Fruit fly (Drosophila melanogaster) whole organism, embryonic: Measurements from ENCODE around the gene Lasp.

Source experiments
- Aef1 ChIP-seq: fragments of 200-800 bp; sonication (Bioruptor generic); IDR thresholded peaks from 3 replicates; pipeline ENCODE4 v1.3.6; 2022; ENCODE audit warnings: missing biosample characterization, missing genetic modification characterization
- CG10462 ChIP-seq: fragments of 200-800 bp; sonication (Bioruptor generic); optimal IDR thresholded peaks from 2 replicates; lab custom pipeline; 2016; ENCODE audit warnings: missing biosample characterization, missing genetic modification characterization
- CG10979 ChIP-seq: fragments of 200-800 bp; sonication (Bioruptor generic); optimal IDR thresholded peaks from 2 replicates; lab custom pipeline; 2018; ENCODE audit warnings: missing biosample characterization, mild to moderate bottlenecking, missing genetic modification characterization, moderate library complexity
- CG15479 ChIP-seq: fragments of 200-800 bp; sonication (Bioruptor generic); optimal IDR thresholded peaks from 3 replicates; lab custom pipeline; 2019; ENCODE audit warnings: missing biosample characterization, mild to moderate bottlenecking, missing genetic modification characterization, moderate library complexity
- CG15696 ChIP-seq: fragments of 200-800 bp; sonication (Bioruptor generic); optimal IDR thresholded peaks from 2 replicates; lab custom pipeline; 2019; ENCODE audit warnings: missing biosample characterization, mild to moderate bottlenecking, missing genetic modification characterization, moderate library complexity
- CG17802 ChIP-seq: fragments of 200-800 bp; sonication (Bioruptor generic); optimal IDR thresholded peaks from 2 replicates; lab custom pipeline; 2018; ENCODE audit warnings: missing biosample characterization, mild to moderate bottlenecking, missing genetic modification characterization, moderate library complexity
- CG17829 ChIP-seq: fragments of 200-800 bp; optimal IDR thresholded peaks from 2 replicates; lab custom pipeline; 2019; ENCODE audit warnings: missing biosample characterization, mild to moderate bottlenecking, missing genetic modification characterization, moderate library complexity
- CG17912 ChIP-seq: fragments of 200-800 bp; sonication (Bioruptor generic); optimal IDR thresholded peaks from 2 replicates; lab custom pipeline; 2018; ENCODE audit warnings: missing biosample characterization, mild to moderate bottlenecking, missing genetic modification characterization
- CG2712 ChIP-seq: fragments of 200-800 bp; optimal IDR thresholded peaks from 3 replicates; lab custom pipeline; 2019; ENCODE audit warnings: missing biosample characterization, mild to moderate bottlenecking, missing genetic modification characterization, moderate library complexity
- CG30403 ChIP-seq: fragments of 200-800 bp; sonication (Bioruptor generic); optimal IDR thresholded peaks from 3 replicates; lab custom pipeline; 2016; ENCODE audit warnings: missing biosample characterization, missing genetic modification characterization
- CG32532 ChIP-seq: fragments of 200-800 bp; sonication (Bioruptor generic); IDR thresholded peaks from 2 replicates; pipeline ENCODE4 v1.3.6; 2022; ENCODE audit warnings: missing biosample characterization, missing genetic modification characterization
- CG42726 ChIP-seq: fragments of 200-800 bp; sonication (Bioruptor generic); IDR thresholded peaks from 2 replicates; pipeline ENCODE4 v1.3.6; 2022; ENCODE audit warnings: missing biosample characterization, missing genetic modification characterization; ENCODE audit not compliant: partially characterized antibody
- CG4424 ChIP-seq: fragments of 200-800 bp; sonication (Bioruptor generic); optimal IDR thresholded peaks from 3 replicates; lab custom pipeline; 2016; ENCODE audit warnings: missing biosample characterization, missing genetic modification characterization
- CG6791 ChIP-seq: fragments of 200-800 bp; sonication (Bioruptor generic); IDR thresholded peaks from 3 replicates; pipeline ENCODE4 v1.3.6; 2022; ENCODE audit warnings: missing biosample characterization, missing genetic modification characterization; ENCODE audit not compliant: partially characterized antibody
- CG7786 ChIP-seq: fragments of 200-800 bp; sonication (Bioruptor generic); optimal IDR thresholded peaks from 2 replicates; lab custom pipeline; 2016; ENCODE audit warnings: missing biosample characterization, missing genetic modification characterization
- CG8388 ChIP-seq: fragments of 200-800 bp; sonication (Bioruptor generic); optimal IDR thresholded peaks from 2 replicates; lab custom pipeline; 2019; ENCODE audit warnings: missing biosample characterization, mild to moderate bottlenecking, missing genetic modification characterization, moderate library complexity
- CG9609 ChIP-seq: fragments of 200-800 bp; sonication (Bioruptor generic); optimal IDR thresholded peaks from 3 replicates; lab custom pipeline; 2016; ENCODE audit warnings: missing biosample characterization, missing genetic modification characterization
- CrebB ChIP-seq: fragments of 200-800 bp; sonication (Bioruptor generic); optimal IDR thresholded peaks from 3 replicates; lab custom pipeline; 2018; ENCODE audit warnings: missing biosample characterization, mild to moderate bottlenecking, missing genetic modification characterization
- D ChIP-seq, 2 experiments: fragments of 200-800 bp in 1 of 2; fragments of >200 bp in 1 of 2; sonication (Bioruptor generic) in 1 of 2; optimal IDR thresholded peaks; 2 replicates in 1 of 2; 3 replicates in 1 of 2; lab custom pipeline; 2017; ENCODE audit warnings: mild to moderate bottlenecking in 1 of 2, missing biosample characterization in 1 of 2, missing genetic modification characterization in 1 of 2, missing genetic modification reagents in 1 of 2
- HmgD ChIP-seq: fragments of 200-800 bp; sonication (Bioruptor generic); optimal IDR thresholded peaks from 3 replicates; lab custom pipeline; 2016; ENCODE audit warnings: missing biosample characterization, missing genetic modification characterization
- Oaz ChIP-seq: fragments of 200-800 bp; sonication (Bioruptor generic); IDR thresholded peaks from 2 replicates; pipeline ENCODE4 v1.3.6; 2022; ENCODE audit warnings: missing biosample characterization, missing genetic modification characterization
- Pdp1 ChIP-seq, 2 experiments: fragments of 200-800 bp; sonication (Bioruptor generic); optimal IDR thresholded peaks; 3 replicates each; lab custom pipeline; 2016; ENCODE audit warnings: missing biosample characterization in 2 of 2, missing genetic modification characterization in 2 of 2, mild to moderate bottlenecking in 1 of 2, moderate library complexity in 1 of 2
- Sox100B ChIP-seq: fragments of 200-800 bp; sonication (Bioruptor generic); optimal IDR thresholded peaks from 3 replicates; lab custom pipeline; 2018; ENCODE audit warnings: missing biosample characterization, mild to moderate bottlenecking, missing genetic modification characterization
- Trl ChIP-seq, 3 experiments: fragments of >200 bp in 2 of 3; fragments of 200-800 bp in 1 of 3; sonication (Bioruptor generic) in 1 of 3; optimal IDR thresholded peaks; 2 replicates in 1 of 3; 3 replicates in 2 of 3; lab custom pipeline; 2016 to 2017; ENCODE audit warnings: missing biosample characterization in 1 of 3, missing genetic modification characterization in 1 of 3
- Xrp1 ChIP-seq: fragments of 200-800 bp; sonication (Bioruptor generic); IDR thresholded peaks from 2 replicates; pipeline ENCODE4 v1.3.6; 2022; ENCODE audit warnings: missing biosample characterization, missing genetic modification characterization
- ara ChIP-seq: fragments of 200-800 bp; sonication (Bioruptor generic); IDR thresholded peaks from 2 replicates; pipeline ENCODE4 v1.3.6; 2022; ENCODE audit warnings: missing biosample characterization, missing genetic modification characterization
- br ChIP-seq: fragments of >200 bp; optimal IDR thresholded peaks from 2 replicates; lab custom pipeline; 2017
- btn ChIP-seq: fragments of 200-800 bp; sonication (Bioruptor generic); optimal IDR thresholded peaks from 2 replicates; lab custom pipeline; 2016; ENCODE audit warnings: missing biosample characterization, missing genetic modification characterization
- dan ChIP-seq: fragments of 200-800 bp; sonication (Bioruptor generic); IDR thresholded peaks from 2 replicates; pipeline ENCODE4 v1.3.6; 2022; ENCODE audit warnings: missing biosample characterization, missing genetic modification characterization
- emc ChIP-seq: fragments of 200-800 bp; sonication (Bioruptor generic); optimal IDR thresholded peaks from 2 replicates; lab custom pipeline; 2016; ENCODE audit warnings: missing biosample characterization, missing genetic modification characterization
- en ChIP-seq: fragments of 200-800 bp; sonication (Bioruptor generic); optimal IDR thresholded peaks from 2 replicates; lab custom pipeline; 2016; ENCODE audit warnings: missing biosample characterization, missing genetic modification characterization
- eve ChIP-seq, 2 experiments: fragments of >200 bp; optimal IDR thresholded peaks; 2 replicates each; lab custom pipeline; 2017; ENCODE audit warnings: missing biosample characterization in 2 of 2, missing genetic modification characterization in 2 of 2
- gem ChIP-seq: fragments of 200-800 bp; sonication (Bioruptor generic); optimal IDR thresholded peaks from 2 replicates; lab custom pipeline; 2019; ENCODE audit warnings: missing biosample characterization, mild to moderate bottlenecking, missing genetic modification characterization, moderate library complexity
- gro ChIP-seq: fragments of 200-800 bp; sonication (Bioruptor generic); optimal IDR thresholded peaks from 2 replicates; lab custom pipeline; 2016; ENCODE audit warnings: missing biosample characterization, missing genetic modification characterization
- ind ChIP-seq: fragments of 200-800 bp; sonication (Bioruptor generic); optimal IDR thresholded peaks from 3 replicates; lab custom pipeline; 2016; ENCODE audit warnings: missing biosample characterization, missing genetic modification characterization
- kah ChIP-seq: fragments of 200-800 bp; sonication (Bioruptor generic); optimal IDR thresholded peaks from 2 replicates; lab custom pipeline; 2018; ENCODE audit warnings: missing biosample characterization, mild to moderate bottlenecking, missing genetic modification characterization
- lilli ChIP-seq: fragments of 200-800 bp; sonication (Bioruptor generic); optimal IDR thresholded peaks from 3 replicates; lab custom pipeline; 2016; ENCODE audit warnings: missing biosample characterization, missing genetic modification characterization
- lola ChIP-seq, 3 experiments: fragments of >200 bp in 2 of 3; fragments of 200-800 bp in 1 of 3; sonication (Bioruptor generic) in 1 of 3; optimal IDR thresholded peaks; 2 replicates each; lab custom pipeline; 2017 to 2019; ENCODE audit warnings: missing biosample characterization in 3 of 3, missing genetic modification characterization in 3 of 3, mild to moderate bottlenecking in 1 of 3, moderate library complexity in 1 of 3
- nmo ChIP-seq: fragments of 200-800 bp; sonication (Bioruptor generic); optimal IDR thresholded peaks from 2 replicates; lab custom pipeline; 2018; ENCODE audit warnings: missing biosample characterization, mild to moderate bottlenecking, missing genetic modification characterization, moderate library complexity
- oc ChIP-seq: fragments of 200-800 bp; sonication (Bioruptor generic); optimal IDR thresholded peaks from 2 replicates; lab custom pipeline; 2018; ENCODE audit warnings: missing biosample characterization, mild to moderate bottlenecking, missing genetic modification characterization, moderate library complexity
- onecut ChIP-seq: fragments of 200-800 bp; sonication (Bioruptor generic); IDR thresholded peaks from 2 replicates; pipeline ENCODE4 v1.3.6; 2022; ENCODE audit warnings: missing biosample characterization, missing genetic modification characterization
- ro ChIP-seq: fragments of 200-800 bp; sonication (Bioruptor generic); IDR thresholded peaks from 2 replicates; pipeline ENCODE4 v1.3.6; 2022; ENCODE audit warnings: missing biosample characterization, missing genetic modification characterization
- row ChIP-seq: fragments of 200-800 bp; sonication (Bioruptor generic); IDR thresholded peaks from 3 replicates; pipeline ENCODE4 v1.3.6; 2022; ENCODE audit warnings: missing biosample characterization, missing genetic modification characterization
- sens-2 ChIP-seq: fragments of 200-800 bp; sonication (Bioruptor generic); IDR thresholded peaks from 2 replicates; pipeline ENCODE4 v1.3.6; 2022; ENCODE audit warnings: missing biosample characterization, missing genetic modification characterization
- seq ChIP-seq: fragments of 200-800 bp; sonication (Bioruptor generic); IDR thresholded peaks from 2 replicates; pipeline ENCODE4 v1.3.6; 2022; ENCODE audit warnings: missing biosample characterization, missing genetic modification characterization
- slp2 ChIP-seq: fragments of 200-800 bp; sonication (Bioruptor generic); optimal IDR thresholded peaks from 2 replicates; lab custom pipeline; 2016; ENCODE audit warnings: missing biosample characterization, missing genetic modification characterization
- so ChIP-seq: fragments of 200-800 bp; sonication (Bioruptor generic); IDR thresholded peaks from 3 replicates; pipeline ENCODE4 v1.3.6; 2022; ENCODE audit warnings: missing biosample characterization, missing genetic modification characterization
- vfl ChIP-seq: fragments of 200-800 bp; sonication (Bioruptor generic); optimal IDR thresholded peaks from 2 replicates; lab custom pipeline; 2016; ENCODE audit warnings: missing biosample characterization, missing genetic modification characterization
- vvl ChIP-seq: fragments of 200-800 bp; sonication (Bioruptor generic); IDR thresholded peaks from 2 replicates; pipeline ENCODE4 v1.3.6; 2022; ENCODE audit warnings: missing biosample characterization, missing genetic modification characterization

The Lasp gene

DNA sequence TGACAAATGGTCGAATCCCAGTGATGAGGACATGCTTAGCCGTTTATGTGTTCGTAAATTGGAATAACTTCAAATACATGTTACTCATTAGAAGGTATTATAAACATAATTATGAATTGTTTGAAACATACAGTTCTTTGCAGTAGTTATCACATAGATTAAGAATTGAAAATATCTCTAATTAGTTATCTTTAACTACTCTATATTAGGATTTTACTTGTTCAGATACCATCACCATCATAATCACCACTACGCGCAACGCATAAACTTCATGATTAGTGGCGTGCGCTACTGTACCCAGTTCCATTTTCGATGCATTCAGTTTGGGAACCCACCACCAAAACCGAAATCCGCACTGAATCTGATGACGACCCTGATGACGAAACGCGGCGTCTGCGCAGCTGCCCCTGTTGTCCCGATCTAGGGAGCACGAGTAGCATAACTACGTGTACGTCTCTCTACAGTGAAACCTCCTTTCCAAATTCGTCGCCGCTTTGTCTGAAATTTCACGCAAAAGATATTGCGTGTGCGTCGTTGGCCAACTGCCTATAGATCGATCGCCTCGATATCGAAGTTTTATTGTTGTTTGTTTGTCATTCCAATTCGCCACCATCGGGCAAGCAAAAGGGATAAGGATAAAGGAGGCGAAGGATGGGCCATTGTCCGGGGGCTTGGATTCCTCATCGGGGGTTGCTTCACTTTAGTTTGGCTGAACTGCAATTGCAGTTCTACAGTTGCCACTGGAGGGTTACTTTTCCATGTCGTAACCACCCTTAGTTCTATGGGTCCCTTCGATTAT, 32.6 kb upstream of the Lasp start (continued):
- no peak for TF ChIP-seq onecut (GFP tag; lab: Robert Waterston, UW)
- peak; percentile 74 for TF ChIP-seq CG17829 (tag; lab: Kevin White, UChicago)
- no peak for TF ChIP-seq br (lab: Kevin White, UChicago)
- no peak for TF ChIP-seq CG17912 (GFP tag; lab: Kevin White, UChicago)
- TF ChIP-seq Trl (optimal IDR thresholded peaks at IDR 0.05; lab: Kevin White, UChicago), result no peak
- TF ChIP-seq Trl (GFP tag; optimal IDR thresholded peaks at IDR 0.05; lab: Kevin White, UChicago), result no peak
- no peak for TF ChIP-seq btn (GFP tag; lab: Kevin White, UChicago)
- no peak for TF ChIP-seq CrebB (tag; lab: Kevin White, UChicago)
- TF ChIP-seq dan, result no peak
- TF ChIP-seq vfl, result no peak
- TF ChIP-seq CG2712, result peak; percentile 62
- TF ChIP-seq HmgD, result no peak
- TF ChIP-seq emc (GFP tag; lab: Kevin White, UChicago), result no peak
- TF ChIP-seq D (optimal IDR thresholded peaks at IDR 0.05; lab: Kevin White, UChicago), result no peak
- peak; percentile 41 for TF ChIP-seq D (GFP tag; optimal IDR thresholded peaks at IDR 0.05; lab: Kevin White, UChicago)
- no peak; the same call in 1 of the 3 replicates for TF ChIP-seq row
- TF ChIP-seq vvl (GFP tag; lab: Robert Waterston, UW), result no peak
- TF ChIP-seq CG7786 (GFP tag; lab: Kevin White, UChicago), result no peak
- TF ChIP-seq Pdp1 (GFP tag; optimal IDR thresholded peaks at IDR 0.05; lab: Kevin White, UChicago), result peak in 1 of 2 experiments; percentile 0
- no peak for TF ChIP-seq slp2 (GFP tag; lab: Kevin White, UChicago)
- no peak for TF ChIP-seq CG32532
- peak in 1 of 2 experiments; percentile 32 for TF ChIP-seq eve (GFP tag; optimal IDR thresholded peaks at IDR 0.05; lab: Kevin White, UChicago)
- TF ChIP-seq Aef1, result no peak
- TF ChIP-seq gro (GFP tag; lab: Kevin White, UChicago), result no peak
- TF ChIP-seq Xrp1 (GFP tag; lab: Robert Waterston, UW), result peak; percentile 66
- no peak for TF ChIP-seq ro (GFP tag; lab: Robert Waterston, UW)
- TF ChIP-seq CG15479 (GFP tag; lab: Kevin White, UChicago), result no peak
- no peak for TF ChIP-seq ara (GFP tag; lab: Robert Waterston, UW)
- TF ChIP-seq kah (GFP tag; lab: Kevin White, UChicago), result no peak
- peak; percentile 79 for TF ChIP-seq CG10979 (tag; lab: Kevin White, UChicago)
- no peak for TF ChIP-seq Oaz (GFP tag; lab: Robert Waterston, UW)
- TF ChIP-seq CG15696 (tag; lab: Kevin White, UChicago), result peak; percentile 76
- TF ChIP-seq lola (GFP tag; optimal IDR thresholded peaks at IDR 0.05; lab: Kevin White, UChicago), result peak in 1 of 3 experiments; percentile 62
- peak; percentile 23 for TF ChIP-seq CG8388
- no peak for TF ChIP-seq seq (GFP tag; lab: Robert Waterston, UW)
- peak; percentile 22 for TF ChIP-seq Sox100B (GFP tag; lab: Kevin White, UChicago)
- TF ChIP-seq so, result no peak
- no peak for TF ChIP-seq lilli
- TF ChIP-seq en (GFP tag; lab: Kevin White, UChicago), result no peak
- TF ChIP-seq CG4424 (GFP tag; lab: Kevin White, UChicago), result peak; percentile 25
- no peak for TF ChIP-seq CG9609 (GFP tag; lab: Kevin White, UChicago)
- no peak for TF ChIP-seq CG42726 (GFP tag; lab: Robert Waterston, UW)
- peak; percentile 4 for TF ChIP-seq oc
- TF ChIP-seq CG30403 (GFP tag; lab: Kevin White, UChicago), result no peak
- TF ChIP-seq CG10462 (GFP tag; lab: Kevin White, UChicago), result no peak
- no peak for TF ChIP-seq sens-2 (GFP tag; lab: Robert Waterston, UW)
- peak; percentile 52 for TF ChIP-seq nmo (GFP tag; lab: Kevin White, UChicago)
- no peak for TF ChIP-seq CG17802 (tag; lab: Kevin White, UChicago)
- TF ChIP-seq ind, result no peak
- no peak for TF ChIP-seq CG6791 (GFP tag; lab: Robert Waterston, UW)
- peak; percentile 26 for TF ChIP-seq gem
